Fruit fly (Drosophila melanogaster): ENCODE measurements around the gene Ccdc56.

Gene Ccdc56

dm6 chr3L:11751005-11751404 lies 42.2 kb downstream of the Ccdc56 start, which contains the start of gene Gr68a:
Gene Gr68a (plus strand): TSS chr3L:11751305.
- TF ChIP-seq dsx (GFP tag; optimal IDR thresholded peaks at IDR 0.05; ENCODE audit: poor library complexity, severe bottlenecking), result no peak
- no peak for TF ChIP-seq CG8119 (GFP tag; IDR thresholded peaks at IDR 0.05)
- no peak for TF ChIP-seq CG34406 (GFP tag; optimal IDR thresholded peaks at IDR 0.05)
- TF ChIP-seq esn (GFP tag; optimal IDR thresholded peaks at IDR 0.05), result no peak
- TF ChIP-seq OdsH (GFP tag; optimal IDR thresholded peaks at IDR 0.05), result no peak
- no peak for TF ChIP-seq ss (GFP tag; optimal IDR thresholded peaks at IDR 0.05)
- TF ChIP-seq Sox14 (GFP tag; optimal IDR thresholded peaks at IDR 0.05), result no peak
- TF ChIP-seq CG10631 (GFP tag; optimal IDR thresholded peaks at IDR 0.05), result no peak
- no peak for TF ChIP-seq CG7368 (GFP tag; optimal IDR thresholded peaks at IDR 0.05)
- TF ChIP-seq fd59A (GFP tag; optimal IDR thresholded peaks at IDR 0.05), result no peak
- TF ChIP-seq CG4318 (GFP tag; optimal IDR thresholded peaks at IDR 0.05), result no peak
- no peak for TF ChIP-seq Sox102F (GFP tag; optimal IDR thresholded peaks at IDR 0.05)
- TF ChIP-seq CG32006 (GFP tag; optimal IDR thresholded peaks at IDR 0.05), result no peak
- TF ChIP-seq CG6792 (GFP tag; optimal IDR thresholded peaks at IDR 0.05), result no peak
- no peak for TF ChIP-seq Smox (GFP tag; optimal IDR thresholded peaks at IDR 0.05)
- TF ChIP-seq pdm3 (GFP tag; optimal IDR thresholded peaks at IDR 0.05), result no peak
- no peak for TF ChIP-seq Hr4 (GFP tag; optimal IDR thresholded peaks at IDR 0.05)

Data from whole organism, prepupa.